Fruit fly (Drosophila melanogaster) whole organism, prepupa: ENCODE measurements around the gene Cyp4d2.

Experiments used
- CG10631 ChIP-seq: fragments of 200-800 bp; sonication (Bioruptor generic); optimal IDR thresholded peaks from 2 replicates; lab custom pipeline; 2016; ENCODE audit warnings: missing biosample characterization, missing genetic modification characterization
- CG11294 ChIP-seq: fragments of 200-800 bp; sonication (Bioruptor generic); IDR thresholded peaks from 2 replicates; pipeline ENCODE4 v1.3.6; 2022; ENCODE audit warnings: missing biosample characterization, missing genetic modification characterization
- CG16779 ChIP-seq: fragments of 200-800 bp; sonication (Bioruptor generic); optimal IDR thresholded peaks from 3 replicates; lab custom pipeline; 2017; ENCODE audit warnings: missing biosample characterization, mild to moderate bottlenecking, missing genetic modification characterization
- CG3032 ChIP-seq: fragments of 200-800 bp; optimal IDR thresholded peaks from 2 replicates; lab custom pipeline; 2019; ENCODE audit warnings: missing biosample characterization, mild to moderate bottlenecking, missing genetic modification characterization, moderate library complexity
- CG31627 ChIP-seq: fragments of 200-800 bp; sonication (Bioruptor generic); optimal IDR thresholded peaks from 3 replicates; lab custom pipeline; 2016; ENCODE audit warnings: missing biosample characterization, missing genetic modification characterization
- CG34406 ChIP-seq: fragments of 200-800 bp; sonication (Bioruptor generic); optimal IDR thresholded peaks from 3 replicates; lab custom pipeline; 2016; ENCODE audit warnings: missing biosample characterization, missing genetic modification characterization
- CG3919 ChIP-seq: fragments of 200-800 bp; sonication (Bioruptor generic); optimal IDR thresholded peaks from 3 replicates; lab custom pipeline; 2016; ENCODE audit warnings: missing biosample characterization, missing genetic modification characterization
- CG4318 ChIP-seq: fragments of 200-800 bp; sonication (Bioruptor generic); optimal IDR thresholded peaks from 3 replicates; lab custom pipeline; 2017; ENCODE audit warnings: missing biosample characterization, mild to moderate bottlenecking, missing genetic modification characterization
- CG6163 ChIP-seq: fragments of 200-800 bp; sonication (Bioruptor generic); IDR thresholded peaks from 3 replicates; pipeline ENCODE4 v1.3.6; 2022; ENCODE audit warnings: missing biosample characterization, missing genetic modification characterization
- CG6276 ChIP-seq: fragments of 200-800 bp; sonication (Bioruptor generic); optimal IDR thresholded peaks from 2 replicates; lab custom pipeline; 2017; ENCODE audit warnings: missing biosample characterization, mild to moderate bottlenecking, missing genetic modification characterization
- CG6792 ChIP-seq: fragments of 200-800 bp; sonication (Bioruptor generic); optimal IDR thresholded peaks from 3 replicates; lab custom pipeline; 2016; ENCODE audit warnings: missing biosample characterization, missing genetic modification characterization
- CG6808 ChIP-seq: fragments of 200-800 bp; sonication (Bioruptor generic); optimal IDR thresholded peaks from 3 replicates; lab custom pipeline; 2017; ENCODE audit warnings: missing biosample characterization, missing genetic modification characterization, mild to moderate bottlenecking, moderate library complexity, missing genetic modification reagents
- CG6854 ChIP-seq: fragments of 200-800 bp; sonication (Bioruptor generic); optimal IDR thresholded peaks from 2 replicates; lab custom pipeline; 2017; ENCODE audit warnings: missing biosample characterization, mild to moderate bottlenecking, missing genetic modification characterization
- CG8119 ChIP-seq: fragments of 200-800 bp; sonication (Bioruptor generic); IDR thresholded peaks from 3 replicates; pipeline ENCODE4 v1.3.6; 2022; ENCODE audit warnings: missing biosample characterization, missing genetic modification characterization
- Eip75B ChIP-seq: fragments of 200-800 bp; sonication (Bioruptor generic); optimal IDR thresholded peaks from 3 replicates; lab custom pipeline; 2016; ENCODE audit warnings: missing biosample characterization, missing genetic modification characterization
- Eip78C ChIP-seq: fragments of 200-800 bp; sonication (Bioruptor generic); peaks from one replicate; lab custom pipeline; 2016; ENCODE audit warnings: missing biosample characterization, missing genetic modification characterization
- Eip93F ChIP-seq: fragments of 200-800 bp; sonication (Bioruptor generic); optimal IDR thresholded peaks from 2 replicates; lab custom pipeline; 2016; ENCODE audit warnings: missing biosample characterization, mild to moderate bottlenecking, missing genetic modification characterization
- Ets21C ChIP-seq: fragments of 200-800 bp; sonication (Bioruptor generic); optimal IDR thresholded peaks from 3 replicates; lab custom pipeline; 2016; ENCODE audit warnings: missing biosample characterization, missing genetic modification characterization
- Gug ChIP-seq: fragments of 200-800 bp; sonication (Bioruptor generic); IDR thresholded peaks from 2 replicates; pipeline ENCODE4 v1.3.6; 2022; ENCODE audit warnings: missing biosample characterization, missing genetic modification characterization
- Hr38 ChIP-seq: sonication (Bioruptor generic); optimal IDR thresholded peaks from 2 replicates; lab custom pipeline; 2016; ENCODE audit warnings: missing biosample characterization, missing genetic modification characterization
- Hr39 ChIP-seq: fragments of 200-800 bp; sonication (Bioruptor generic); optimal IDR thresholded peaks from 2 replicates; lab custom pipeline; 2016; ENCODE audit warnings: missing biosample characterization, missing genetic modification characterization
- Met ChIP-seq: fragments of 200-800 bp; sonication (Bioruptor generic); optimal IDR thresholded peaks from 3 replicates; lab custom pipeline; 2016; ENCODE audit warnings: missing biosample characterization, missing genetic modification characterization
- OdsH ChIP-seq: fragments of 200-800 bp; sonication (Bioruptor generic); optimal IDR thresholded peaks from 3 replicates; lab custom pipeline; 2016; ENCODE audit warnings: missing biosample characterization, missing genetic modification characterization
- Smox ChIP-seq: fragments of 200-800 bp; sonication (Bioruptor generic); optimal IDR thresholded peaks from 3 replicates; lab custom pipeline; 2016; ENCODE audit warnings: missing biosample characterization, missing genetic modification characterization
- Sox102F ChIP-seq: fragments of 200-800 bp; sonication (Bioruptor generic); optimal IDR thresholded peaks from 2 replicates; lab custom pipeline; 2016; ENCODE audit warnings: missing biosample characterization, mild to moderate bottlenecking, missing genetic modification characterization
- Sox14 ChIP-seq: fragments of 200-800 bp; sonication (Bioruptor generic); optimal IDR thresholded peaks from 3 replicates; lab custom pipeline; 2016; ENCODE audit warnings: missing biosample characterization, missing genetic modification characterization
- Sox15 ChIP-seq: fragments of 200-800 bp; sonication (Bioruptor generic); optimal IDR thresholded peaks from 3 replicates; lab custom pipeline; 2016; ENCODE audit warnings: missing biosample characterization, missing genetic modification characterization
- achi ChIP-seq: fragments of 200-800 bp; sonication (Bioruptor generic); optimal IDR thresholded peaks from 3 replicates; lab custom pipeline; 2016; ENCODE audit warnings: missing biosample characterization, missing genetic modification characterization
- cyc ChIP-seq: fragments of 200-800 bp; sonication (Bioruptor generic); optimal IDR thresholded peaks from 3 replicates; lab custom pipeline; 2016; ENCODE audit warnings: missing biosample characterization, missing genetic modification characterization
- dac ChIP-seq: fragments of 200-800 bp; sonication (Bioruptor generic); optimal IDR thresholded peaks from 2 replicates; lab custom pipeline; 2017; ENCODE audit warnings: missing biosample characterization, mild to moderate bottlenecking, missing genetic modification characterization
- dsx ChIP-seq: fragments of 200-800 bp; optimal IDR thresholded peaks from 3 replicates; lab custom pipeline; 2019; ENCODE audit warnings: missing biosample characterization, mild to moderate bottlenecking, missing genetic modification characterization, moderate library complexity; ENCODE audit not compliant: poor library complexity, severe bottlenecking
- esn ChIP-seq: fragments of 200-800 bp; sonication (Bioruptor generic); optimal IDR thresholded peaks from 2 replicates; lab custom pipeline; 2016; ENCODE audit warnings: missing biosample characterization, mild to moderate bottlenecking, missing genetic modification characterization, moderate library complexity
- fd59A ChIP-seq: fragments of 200-800 bp; sonication (Bioruptor generic); optimal IDR thresholded peaks from 2 replicates; lab custom pipeline; 2017; ENCODE audit warnings: missing biosample characterization, mild to moderate bottlenecking, missing genetic modification characterization, missing genetic modification reagents
- fd85E ChIP-seq: fragments of 200-800 bp; sonication (Bioruptor generic); optimal IDR thresholded peaks from 3 replicates; lab custom pipeline; 2016; ENCODE audit warnings: missing biosample characterization, missing genetic modification characterization
- fkh ChIP-seq: fragments of 200-800 bp; sonication (Bioruptor generic); optimal IDR thresholded peaks from 3 replicates; lab custom pipeline; 2017; ENCODE audit warnings: missing biosample characterization, mild to moderate bottlenecking, missing genetic modification characterization, moderate library complexity
- lz ChIP-seq: fragments of 200-800 bp; sonication (Bioruptor generic); optimal IDR thresholded peaks from 3 replicates; lab custom pipeline; 2016; ENCODE audit warnings: missing biosample characterization, missing genetic modification characterization
- net ChIP-seq: fragments of 200-800 bp; sonication (Bioruptor generic); optimal IDR thresholded peaks from 3 replicates; lab custom pipeline; 2016; ENCODE audit warnings: missing biosample characterization, missing genetic modification characterization
- pdm3 ChIP-seq: fragments of 200-800 bp; sonication (Bioruptor generic); optimal IDR thresholded peaks from 3 replicates; lab custom pipeline; 2016; ENCODE audit warnings: missing biosample characterization, missing genetic modification characterization
- salr ChIP-seq, 2 experiments: fragments of 200-800 bp; sonication (Bioruptor generic); optimal IDR thresholded peaks; 3 replicates each; lab custom pipeline; 2016 to 2018; ENCODE audit warnings: missing biosample characterization in 2 of 2, missing genetic modification characterization in 2 of 2, mild to moderate bottlenecking in 1 of 2
- spab ChIP-seq: fragments of 200-800 bp; sonication (Bioruptor generic); optimal IDR thresholded peaks from 2 replicates; lab custom pipeline; 2017; ENCODE audit warnings: missing biosample characterization, mild to moderate bottlenecking, missing genetic modification characterization, missing genetic modification reagents
- ss ChIP-seq, 2 experiments: fragments of 200-800 bp; sonication (Bioruptor generic); optimal IDR thresholded peaks; 2 replicates in 1 of 2; 3 replicates in 1 of 2; lab custom pipeline; 2017 to 2018; ENCODE audit warnings: mild to moderate bottlenecking in 2 of 2, missing biosample characterization in 2 of 2, missing genetic modification characterization in 2 of 2, moderate library complexity in 1 of 2
- svp ChIP-seq: fragments of 200-800 bp; sonication (Bioruptor generic); peaks from one replicate; lab custom pipeline; 2016; ENCODE audit warnings: missing biosample characterization, missing genetic modification characterization
- topi ChIP-seq: fragments of 200-800 bp; sonication (Bioruptor generic); optimal IDR thresholded peaks from 3 replicates; lab custom pipeline; 2016; ENCODE audit warnings: missing biosample characterization, missing genetic modification characterization
- vri ChIP-seq: fragments of 200-800 bp; sonication (Bioruptor generic); optimal IDR thresholded peaks from 3 replicates; lab custom pipeline; 2016; ENCODE audit warnings: missing biosample characterization, mild to moderate bottlenecking, missing genetic modification characterization

Gene Cyp4d2

DNA sequence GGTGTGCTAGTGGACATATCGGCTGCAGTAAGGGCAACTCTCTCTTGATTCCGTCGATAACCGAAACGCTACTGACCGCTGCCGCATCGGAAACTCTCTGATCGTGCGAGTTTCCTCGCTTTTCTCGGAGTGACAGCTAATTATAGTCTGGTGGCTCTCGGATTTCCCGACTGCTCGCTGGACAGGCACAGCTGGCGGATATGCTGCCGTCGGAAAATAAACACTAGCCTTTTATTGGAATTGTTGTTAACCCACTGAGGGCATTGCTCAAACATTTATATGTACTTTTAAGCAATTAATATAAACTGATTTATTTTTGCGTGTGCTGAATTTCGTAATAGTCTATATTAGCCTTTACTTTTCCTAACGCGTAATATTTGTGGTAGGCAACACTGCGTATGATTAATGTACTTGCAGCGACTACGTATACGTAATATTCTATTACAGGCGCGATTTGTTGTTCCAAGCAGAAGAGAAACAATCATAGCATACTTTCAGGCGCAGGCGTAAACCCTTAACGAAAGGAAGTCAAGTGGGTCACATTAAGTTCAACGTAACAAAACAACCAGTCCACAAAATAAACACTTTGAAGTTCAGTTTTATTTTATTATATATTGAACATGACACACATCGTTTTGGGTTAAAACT is 38.1 kb downstream of the Cyp4d2 start, which contains the start of gene SmydA-8:
SmydA-8 (minus strand) TSS at position 51 of the 648 bp plus-strand sequence.
- TF ChIP-seq Eip75B (GFP tag; lab: Kevin White, UChicago) (peak; percentile 31), svp (GFP tag; lab: Kevin White, UChicago) (peak; percentile 80), CG34406 (GFP tag; lab: Kevin White, UChicago) (no peak), Eip78C (peak; percentile 55)

DNA sequence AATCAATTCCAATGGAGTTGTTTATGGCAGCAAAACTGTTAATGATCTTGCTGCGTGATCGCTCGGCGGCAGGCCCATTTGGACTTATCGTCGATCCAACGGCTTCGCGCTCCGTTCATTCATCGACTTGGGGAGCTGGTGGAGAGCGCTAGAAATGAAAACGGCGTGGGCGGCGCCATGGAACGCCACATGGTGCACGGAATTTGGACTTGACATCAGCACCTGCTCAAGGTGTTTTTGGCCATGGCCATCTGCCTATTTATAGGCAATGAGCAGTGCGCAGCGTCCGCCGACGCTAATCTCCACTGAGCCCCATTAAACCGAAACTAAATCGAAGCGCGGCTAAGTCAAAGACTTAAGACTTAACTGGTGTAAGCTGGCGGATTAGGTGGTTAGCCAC is 42.6 kb downstream of the Cyp4d2 start:
- no peak for TF ChIP-seq pdm3 (GFP tag; lab: Kevin White, UChicago)
- TF ChIP-seq Ets21C (GFP tag; lab: Kevin White, UChicago), result no peak
- TF ChIP-seq CG31627, result no peak
- no peak for TF ChIP-seq lz (GFP tag; lab: Kevin White, UChicago)
- TF ChIP-seq Smox (GFP tag; lab: Kevin White, UChicago), result no peak
- TF ChIP-seq achi (GFP tag; lab: Kevin White, UChicago), result no peak
- no peak for TF ChIP-seq CG6808
- no peak for TF ChIP-seq CG11294
- TF ChIP-seq CG3032, result no peak

DNA sequence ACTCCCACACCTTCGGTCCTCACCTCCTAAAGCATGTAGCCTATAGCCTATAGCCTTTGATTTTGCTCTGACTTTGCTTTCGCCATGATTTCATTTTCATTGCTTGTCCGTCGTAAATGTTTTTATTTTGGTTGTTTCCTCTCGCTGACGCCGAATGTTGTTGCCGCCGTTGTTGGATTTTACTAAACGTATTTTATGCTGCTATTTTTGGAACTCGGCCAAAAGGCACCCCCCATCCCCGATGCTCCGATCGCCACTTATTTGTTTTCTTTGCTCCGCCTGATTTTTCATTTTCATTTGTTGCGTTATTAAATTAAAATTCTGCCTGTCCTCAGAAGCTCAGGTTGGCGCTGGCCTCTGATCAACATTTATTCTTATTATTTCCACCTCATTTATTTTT is 43.4 kb downstream of the Cyp4d2 start:
- TF ChIP-seq salr (GFP tag; optimal IDR thresholded peaks at IDR 0.05; lab: Kevin White, UChicago), result no peak
- peak; percentile 23 for TF ChIP-seq net (GFP tag; lab: Kevin White, UChicago)
- TF ChIP-seq, all 60 proteins: peak for 1

DNA sequence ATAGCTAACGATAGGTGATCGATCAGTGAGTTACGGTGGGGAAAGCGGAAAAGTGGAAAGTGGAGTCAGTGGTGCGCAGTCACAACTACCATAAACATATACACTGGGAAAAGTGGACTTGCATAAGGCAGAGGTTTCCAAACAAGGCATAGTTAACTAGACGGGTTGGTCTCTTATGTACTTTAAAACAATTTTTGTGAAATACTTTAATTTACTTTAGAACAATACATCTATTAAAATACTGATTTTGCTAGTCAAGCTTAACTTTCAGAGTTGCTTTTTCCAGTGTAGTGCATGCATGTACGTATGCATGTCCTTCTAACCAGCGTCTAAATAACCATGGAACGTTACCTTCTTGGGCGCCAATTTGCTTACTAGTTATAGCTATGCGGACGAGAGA is 44.1 kb downstream of the Cyp4d2 start:
- no peak for TF ChIP-seq CG34406 (GFP tag; lab: Kevin White, UChicago)
- TF ChIP-seq CG6808, result peak; percentile 6
- no peak for TF ChIP-seq Eip93F (GFP tag; lab: Kevin White, UChicago)
- TF ChIP-seq Smox (GFP tag; lab: Kevin White, UChicago), result no peak
- no peak for TF ChIP-seq CG11294
- no peak for TF ChIP-seq topi (GFP tag; lab: Kevin White, UChicago)
- peak; percentile 43 for TF ChIP-seq OdsH
- TF ChIP-seq net (GFP tag; lab: Kevin White, UChicago), result no peak
- TF ChIP-seq CG6276 (GFP tag; lab: Kevin White, UChicago), result peak; percentile 15
- TF ChIP-seq dsx (GFP tag; lab: Kevin White, UChicago), result no peak
- no peak for TF ChIP-seq CG6854 (GFP tag; lab: Kevin White, UChicago)
- no peak for TF ChIP-seq Met (GFP tag; lab: Kevin White, UChicago)
- TF ChIP-seq spab (GFP tag; lab: Kevin White, UChicago), result no peak
- TF ChIP-seq Eip75B (GFP tag; lab: Kevin White, UChicago), result no peak
- peak; percentile 3 for TF ChIP-seq Sox14
- peak in 1 of 2 experiments; percentile 2 for TF ChIP-seq salr (GFP tag; optimal IDR thresholded peaks at IDR 0.05; lab: Kevin White, UChicago)
- peak; percentile 15 for TF ChIP-seq esn (GFP tag; lab: Kevin White, UChicago)
- TF ChIP-seq vri (GFP tag; lab: Kevin White, UChicago), result no peak
- TF ChIP-seq Sox102F (GFP tag; lab: Kevin White, UChicago), result no peak
- no peak for TF ChIP-seq fd85E (GFP tag; lab: Kevin White, UChicago)
- no peak for TF ChIP-seq ss (GFP tag; optimal IDR thresholded peaks at IDR 0.05; lab: Kevin White, UChicago)
- peak; percentile 9 for TF ChIP-seq CG10631 (GFP tag; lab: Kevin White, UChicago)
- no peak for TF ChIP-seq CG6792 (GFP tag; lab: Kevin White, UChicago)
- no peak for TF ChIP-seq lz (GFP tag; lab: Kevin White, UChicago)
- TF ChIP-seq CG31627, result no peak
- peak; percentile 45; the same call in 2 of the 3 replicates for TF ChIP-seq CG8119 (GFP tag; lab: Robert Waterston, UW)
- TF ChIP-seq Sox15 (GFP tag; lab: Kevin White, UChicago), result no peak
- no peak for TF ChIP-seq dac
- no peak for TF ChIP-seq Gug (GFP tag; lab: Robert Waterston, UW)
- no peak for TF ChIP-seq cyc
- peak; percentile 58; the same call in 2 of the 3 replicates for TF ChIP-seq CG6163 (GFP tag; lab: Robert Waterston, UW)
- no peak for TF ChIP-seq fkh (GFP tag; lab: Kevin White, UChicago)
- TF ChIP-seq pdm3 (GFP tag; lab: Kevin White, UChicago), result no peak
- TF ChIP-seq CG4318 (GFP tag; lab: Kevin White, UChicago), result peak; percentile 55
- no peak for TF ChIP-seq Hr38
- TF ChIP-seq CG16779 (tag; lab: Kevin White, UChicago), result no peak
- no peak for TF ChIP-seq fd59A (GFP tag; lab: Kevin White, UChicago)
- peak; percentile 38 for TF ChIP-seq CG3919 (GFP tag; lab: Kevin White, UChicago)
- peak; percentile 23 for TF ChIP-seq achi (GFP tag; lab: Kevin White, UChicago)
- TF ChIP-seq Hr39 (GFP tag; lab: Kevin White, UChicago), result no peak
